Worm (Caenorhabditis elegans) whole organism, L4 larva: ENCODE results near the gene cest-17.

Experiments used
- F49E8.2 ChIP-seq: sonication (generic microtip); optimal IDR thresholded peaks from 2 replicates; lab custom pipeline; 2016; ENCODE audit warnings: missing compliant biosample characterization, mild to moderate bottlenecking, missing genetic modification characterization, borderline replicate concordance
- T20F7.1 ChIP-seq: fragments of 200-800 bp; sonication (Bioruptor generic); optimal IDR thresholded peaks from 2 replicates; lab custom pipeline; 2018; ENCODE audit warnings: mild to moderate bottlenecking, missing genetic modification characterization, missing compliant biosample characterization
- T26A8.4 ChIP-seq: fragments of 200-800 bp; sonication (Bioruptor generic); IDR thresholded peaks from 2 replicates; pipeline ENCODE4 v1.3.6; 2022; ENCODE audit warnings: missing genetic modification characterization, missing compliant biosample characterization
- ceh-82 ChIP-seq: sonication (generic microtip); optimal IDR thresholded peaks from 2 replicates; lab custom pipeline; 2017; ENCODE audit warnings: missing biosample characterization, missing genetic modification characterization
- daf-8 ChIP-seq: fragments of 200-800 bp; sonication (Bioruptor generic); IDR thresholded peaks from 2 replicates; pipeline ENCODE4 v1.3.6; 2022; ENCODE audit warnings: missing genetic modification characterization, missing compliant biosample characterization
- egl-27 ChIP-seq: sonication (generic microtip); optimal IDR thresholded peaks from 3 replicates; lab custom pipeline; 2017; ENCODE audit warnings: missing biosample characterization, missing genetic modification reagents, missing genetic modification characterization
- lin-13 ChIP-seq: fragments of 150-350 bp; optimal IDR thresholded peaks from 2 replicates; lab custom pipeline; 2014; ENCODE audit warnings: missing biosample characterization, missing genetic modification reagents, missing genetic modification characterization
- mep-1 ChIP-seq: fragments of 150-350 bp; sonication (generic microtip); optimal IDR thresholded peaks from 3 replicates; lab custom pipeline; 2014; ENCODE audit warnings: missing biosample characterization, missing genetic modification characterization
- nhr-111 ChIP-seq: fragments of 200-800 bp; sonication (Bioruptor generic); optimal IDR thresholded peaks from 2 replicates; lab custom pipeline; 2018; ENCODE audit warnings: mild to moderate bottlenecking, missing genetic modification characterization, missing compliant biosample characterization
- nhr-77 ChIP-seq: fragments of 150-350 bp; optimal IDR thresholded peaks from 2 replicates; lab custom pipeline; 2014; ENCODE audit warnings: missing biosample characterization, missing genetic modification characterization
- pha-4 ChIP-seq, 2 experiments: fragments of 150-350 bp in 1 of 2; fragments of 200-800 bp in 1 of 2; sonication (Bioruptor generic) in 1 of 2; IDR thresholded peaks in 1 of 2; optimal IDR thresholded peaks in 1 of 2; 2 replicates each; pipeline versions ENCODE4 v1.3.6 to Lab custom; 2014 to 2022; ENCODE audit warnings: missing genetic modification characterization in 2 of 2, missing genetic modification reagents in 2 of 2, missing biosample characterization in 1 of 2, missing compliant biosample characterization in 1 of 2
- snpc-4 ChIP-seq: fragments of 150-350 bp; optimal IDR thresholded peaks from 2 replicates; lab custom pipeline; 2014; ENCODE audit warnings: missing biosample characterization, missing genetic modification characterization
- unc-130 ChIP-seq: sonication (generic microtip); optimal IDR thresholded peaks from 2 replicates; lab custom pipeline; 2016; ENCODE audit warnings: missing genetic modification reagents, missing genetic modification characterization, missing compliant biosample characterization
- ztf-11 ChIP-seq: fragments of 150-350 bp; optimal IDR thresholded peaks from 2 replicates; lab custom pipeline; 2014; ENCODE audit warnings: missing biosample characterization, missing genetic modification characterization

- TF ChIP-seq pha-4 (GFP tag; IDR thresholded peaks at IDR 0.05; lab: Robert Waterston, UW) (no peak), pha-4 (tag; optimal IDR thresholded peaks at IDR 0.05; lab: Kevin White, UChicago) (no peak), lin-13 (GFP tag; lab: Kevin White, UChicago) (no peak), daf-8 (GFP tag; lab: Robert Waterston, UW) (no peak), ztf-11 (tag; lab: Kevin White, UChicago) (no peak), T26A8.4 (GFP tag; lab: Robert Waterston, UW) (no peak), unc-130 (GFP tag; lab: Kevin White, UChicago) (no peak), egl-27 (tag; lab: Kevin White, UChicago) (no peak), nhr-111 (no peak), ceh-82 (tag; lab: Kevin White, UChicago) (no peak), nhr-77 (tag; lab: Kevin White, UChicago) (no peak), F49E8.2 (tag; lab: Kevin White, UChicago) (no peak), T20F7.1 (GFP tag; lab: Kevin White, UChicago) (no peak), mep-1 (tag; lab: Kevin White, UChicago) (no peak), snpc-4 (tag; lab: Kevin White, UChicago) (no peak)
These were observed 7.4 kb downstream of the cest-17 start for ce11 chrV:8210527-8210926.
